In the genomic region with DNA sequence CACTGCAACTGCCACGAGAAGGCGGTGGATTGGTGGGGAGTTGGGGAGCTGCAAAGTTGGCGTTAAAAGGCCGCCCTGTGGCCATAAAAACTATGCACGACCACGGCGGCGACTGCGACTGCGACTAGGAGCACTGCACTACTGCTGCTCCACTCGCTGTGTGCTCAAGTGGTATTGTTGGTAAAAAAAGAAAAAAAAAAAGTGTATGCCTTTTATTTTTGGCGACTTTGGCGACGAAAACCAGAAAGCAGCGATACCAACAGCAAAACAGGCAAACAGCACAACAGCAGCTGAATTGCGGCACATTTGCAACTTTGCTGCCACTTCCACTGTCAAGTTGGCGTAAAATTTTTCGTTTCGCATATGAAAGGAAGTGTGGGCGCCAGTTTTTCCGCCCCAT, we compare ENCODE assay signal across 3 fruit fly cellular contexts.
TF ChIP-seq lines count a peak whose summit lies in the region.

No protein-coding gene starts in this region.

- TF ChIP-seq CTCF in whole organism, embryonic (GFP tag; optimal IDR thresholded peaks at IDR 0.05; lab: Kevin White, UChicago): no peak

TF ChIP-seq in whole organism, embryonic, 481 proteins besides CTCF, POLR2A, EP300 and RAD21:
- no peak for TF ChIP-seq CG18599 (GFP tag; optimal IDR thresholded peaks at IDR 0.05; lab: Kevin White, UChicago)
- 0 out of 2 replicates have a peak, but pooled peaks have one; percentile 23 for TF ChIP-seq Lim3 (GFP tag; IDR thresholded peaks at IDR 0.05; lab: Robert Waterston, UW)
- TF ChIP-seq Drgx (GFP tag; IDR thresholded peaks at IDR 0.05; lab: Robert Waterston, UW): peak; percentile 56

TF ChIP-seq in whole organism, prepupa, 60 proteins besides CTCF, POLR2A, EP300 and RAD21:
- peak; percentile 32 for TF ChIP-seq Lpt (GFP tag; optimal IDR thresholded peaks at IDR 0.05; lab: Kevin White, UChicago)
- peak; percentile 65 for TF ChIP-seq eg (GFP tag; IDR thresholded peaks at IDR 0.05; lab: Robert Waterston, UW)
- no peak for TF ChIP-seq CG6792 (GFP tag; optimal IDR thresholded peaks at IDR 0.05; lab: Kevin White, UChicago)
- TF ChIP-seq CG8319 (GFP tag; optimal IDR thresholded peaks at IDR 0.05; lab: Kevin White, UChicago): no peak
- no peak for TF ChIP-seq Hr4 (GFP tag; optimal IDR thresholded peaks at IDR 0.05; lab: Kevin White, UChicago)
- no peak for TF ChIP-seq Sox15 (GFP tag; optimal IDR thresholded peaks at IDR 0.05; lab: Kevin White, UChicago)
- TF ChIP-seq CG15336 (GFP tag; IDR thresholded peaks at IDR 0.05; lab: Robert Waterston, UW): peak; percentile 46
- TF ChIP-seq CG8119 (GFP tag; IDR thresholded peaks at IDR 0.05; lab: Robert Waterston, UW): peak; percentile 68; the same call in 2 of the 3 replicates
- no peak for TF ChIP-seq CG10631 (GFP tag; optimal IDR thresholded peaks at IDR 0.05; lab: Kevin White, UChicago)
- TF ChIP-seq CG6163 (GFP tag; IDR thresholded peaks at IDR 0.05; lab: Robert Waterston, UW): 0 out of 3 replicates have a peak, but pooled peaks have one; percentile 36
- TF ChIP-seq CG6276 (GFP tag; optimal IDR thresholded peaks at IDR 0.05; lab: Kevin White, UChicago): peak; percentile 72
- TF ChIP-seq salr (GFP tag; optimal IDR thresholded peaks at IDR 0.05; lab: Kevin White, UChicago): no peak
- no peak for TF ChIP-seq CG4318 (GFP tag; optimal IDR thresholded peaks at IDR 0.05; lab: Kevin White, UChicago)
- TF ChIP-seq CG10669 (GFP tag; optimal IDR thresholded peaks at IDR 0.05; lab: Kevin White, UChicago): no peak
- TF ChIP-seq net (GFP tag; optimal IDR thresholded peaks at IDR 0.05; lab: Kevin White, UChicago): no peak
- no peak for TF ChIP-seq Blimp-1 (GFP tag; optimal IDR thresholded peaks at IDR 0.05; lab: Kevin White, UChicago)
- TF ChIP-seq CG11902 (GFP tag; optimal IDR thresholded peaks at IDR 0.05; lab: Kevin White, UChicago): no peak
- TF ChIP-seq esn (GFP tag; optimal IDR thresholded peaks at IDR 0.05; lab: Kevin White, UChicago): no peak
- TF ChIP-seq CG32006 (GFP tag; optimal IDR thresholded peaks at IDR 0.05; lab: Kevin White, UChicago): peak; percentile 24

TF ChIP-seq in whole organism, pupa, 21 proteins besides CTCF, POLR2A, EP300 and RAD21:
- TF ChIP-seq CG13204 (GFP tag; optimal IDR thresholded peaks at IDR 0.05; lab: Kevin White, UChicago): peak; percentile 14
- TF ChIP-seq CG8159 (tag; optimal IDR thresholded peaks at IDR 0.05; lab: Kevin White, UChicago): no peak
- TF ChIP-seq Ets98B (GFP tag; IDR thresholded peaks at IDR 0.05; lab: Robert Waterston, UW): peak; percentile 48; the same call in 1 of the 2 replicates
- TF ChIP-seq CG4496 (GFP tag; IDR thresholded peaks at IDR 0.05; lab: Robert Waterston, UW): peak; percentile 69; the same call in 2 of the 3 replicates
- no peak for TF ChIP-seq CG10348 (GFP tag; IDR thresholded peaks at IDR 0.05; lab: Robert Waterston, UW)
- peak; percentile 57 for TF ChIP-seq CG32121 (GFP tag; IDR thresholded peaks at IDR 0.05; lab: Robert Waterston, UW)
- no peak for TF ChIP-seq CG8301 (tag; optimal IDR thresholded peaks at IDR 0.05; lab: Kevin White, UChicago)
- TF ChIP-seq EcR (GFP tag; optimal IDR thresholded peaks at IDR 0.05; lab: Kevin White, UChicago): no peak
- peak; percentile 38; the same call in 2 of the 3 replicates for TF ChIP-seq fd96Ca (GFP tag; IDR thresholded peaks at IDR 0.05; lab: Robert Waterston, UW)

Comparison
In these comparisons a context has a peak if more than half of its experiments do, and no peak if none do; other contexts are left out.
1. Of the 7 proteins assayed by ChIP-seq in both whole organism, embryonic and whole organism, prepupa: peak only in whole organism, embryonic: none; only in whole organism, prepupa: Lpt; in both: none; in neither: 6.